Worm (Caenorhabditis elegans) whole organism, L3 larva: ENCODE measurements around the gene rad-54.L2.
A peak's percentile ranks its signal among the peaks of the same experiment; 100 is the strongest.

Source experiments
- egl-27 ChIP-seq: sonication (generic microtip); optimal IDR thresholded peaks from 4 replicates; lab custom pipeline; 2017; ENCODE audit warnings: missing biosample characterization, missing genetic modification reagents, missing genetic modification characterization
- fkh-10 ChIP-seq: sonication (generic microtip); optimal IDR thresholded peaks from 2 replicates; lab custom pipeline; 2017; ENCODE audit warnings: missing biosample characterization, missing genetic modification reagents, missing genetic modification characterization
- jun-1 ChIP-seq: fragments of 150-350 bp; optimal IDR thresholded peaks from 2 replicates; lab custom pipeline; 2014; ENCODE audit warnings: missing biosample characterization, missing genetic modification reagents, missing genetic modification characterization
- lin-39 ChIP-seq: fragments of 150-350 bp; optimal IDR thresholded peaks from 2 replicates; lab custom pipeline; 2018; ENCODE audit warnings: missing biosample characterization, missing genetic modification reagents, missing genetic modification characterization
- nhr-28 ChIP-seq: fragments of 150-350 bp; optimal IDR thresholded peaks from 2 replicates; lab custom pipeline; 2014; ENCODE audit warnings: missing biosample characterization, missing genetic modification characterization
- nhr-77 ChIP-seq: fragments of 150-350 bp; optimal IDR thresholded peaks from 2 replicates; lab custom pipeline; 2014; ENCODE audit warnings: missing biosample characterization, missing genetic modification characterization
- snpc-4 ChIP-seq: fragments of 150-350 bp; optimal IDR thresholded peaks from 2 replicates; lab custom pipeline; 2014; ENCODE audit warnings: missing biosample characterization, missing genetic modification characterization

- no peak for TF ChIP-seq snpc-4 (tag; lab: Kevin White, UChicago)
- peak; percentile 43 for TF ChIP-seq fkh-10 (GFP tag; lab: Kevin White, UChicago)
- no peak for TF ChIP-seq lin-39 (tag; lab: Kevin White, UChicago)
- TF ChIP-seq egl-27 (tag; lab: Kevin White, UChicago) = no peak
- TF ChIP-seq jun-1 (tag; lab: Kevin White, UChicago) = no peak
- TF ChIP-seq nhr-28 (tag; lab: Kevin White, UChicago) = no peak
- TF ChIP-seq nhr-77 = no peak
Measured at ce11 chrIV:8943430-8943829, 49.6 kb downstream of the rad-54.L2 start.
